Worm (Caenorhabditis elegans) whole organism, L2 larva: ENCODE measurements around the gene W10G11.3.

Source experiments
- ama-1 ChIP-seq: fragments of 150-350 bp; optimal IDR thresholded peaks from 2 replicates; lab custom pipeline; 2018; ENCODE audit warnings: inconsistent platforms
- blmp-1 ChIP-seq: sonication (generic microtip); optimal IDR thresholded peaks from 2 replicates; lab custom pipeline; 2017; ENCODE audit warnings: missing genetic modification characterization, mild to moderate bottlenecking, missing compliant biosample characterization, antibody characterized with exemption, moderate library complexity; ENCODE audit not compliant: insufficient read depth
- dmd-4 ChIP-seq: sonication (generic microtip); optimal IDR thresholded peaks from 2 replicates; lab custom pipeline; 2017; ENCODE audit warnings: missing biosample characterization, missing genetic modification characterization
- lin-11 ChIP-seq: fragments of 150-350 bp; sonication (generic microtip); optimal IDR thresholded peaks from 2 replicates; lab custom pipeline; 2014; ENCODE audit warnings: missing biosample characterization, missing genetic modification characterization, inconsistent platforms, mixed read lengths
- lin-39 ChIP-seq: fragments of 150-350 bp; optimal IDR thresholded peaks from 2 replicates; lab custom pipeline; 2014; ENCODE audit warnings: missing biosample characterization, missing genetic modification reagents, missing genetic modification characterization
- nhr-12 ChIP-seq: fragments of 150-350 bp; optimal IDR thresholded peaks from 2 replicates; lab custom pipeline; 2014; ENCODE audit warnings: missing biosample characterization, missing genetic modification characterization
- nhr-237 ChIP-seq: fragments of 150-350 bp; optimal IDR thresholded peaks from 2 replicates; lab custom pipeline; 2014; ENCODE audit warnings: missing biosample characterization, missing genetic modification characterization
- unc-39 ChIP-seq: fragments of 150-350 bp; optimal IDR thresholded peaks from 2 replicates; lab custom pipeline; 2014; ENCODE audit warnings: missing biosample characterization, missing genetic modification characterization

- TF ChIP-seq ama-1 (lab: Kevin White, UChicago): no peak
- no peak for TF ChIP-seq nhr-12
- TF ChIP-seq lin-11: no peak
- TF ChIP-seq lin-39 (tag; lab: Kevin White, UChicago): no peak
- TF ChIP-seq nhr-237 (tag; lab: Kevin White, UChicago): no peak
- TF ChIP-seq blmp-1 (tag; lab: Kevin White, UChicago): no peak
- TF ChIP-seq unc-39 (tag; lab: Kevin White, UChicago): no peak
- TF ChIP-seq dmd-4 (tag; lab: Kevin White, UChicago): no peak
Observed at ce11 chrII:3579767-3580166, 17.4 kb upstream of the W10G11.3 start, which contains the start of gene clec-134.
